Fruit fly (Drosophila melanogaster) whole organism, adult: ENCODE measurements around the gene CG10602.

Source experiments
- CG11617 ChIP-seq: fragments of 200-800 bp; sonication (Bioruptor generic); optimal IDR thresholded peaks from 2 replicates; lab custom pipeline; 2017; ENCODE audit warnings: mild to moderate bottlenecking, missing biosample characterization, missing genetic modification reagents, missing genetic modification characterization
- CG12768 ChIP-seq: fragments of 200-800 bp; sonication (Bioruptor generic); optimal IDR thresholded peaks from 2 replicates; lab custom pipeline; 2017; ENCODE audit warnings: missing biosample characterization, missing genetic modification characterization, mild to moderate bottlenecking, moderate library complexity, missing genetic modification reagents
- CG14711 ChIP-seq: fragments of 200-800 bp; sonication (Bioruptor generic); optimal IDR thresholded peaks from 2 replicates; lab custom pipeline; 2018; ENCODE audit warnings: missing biosample characterization, mild to moderate bottlenecking, missing genetic modification characterization, moderate library complexity
- CG1620 ChIP-seq: fragments of 200-800 bp; sonication (Bioruptor generic); optimal IDR thresholded peaks from 2 replicates; lab custom pipeline; 2016; ENCODE audit warnings: missing biosample characterization, missing genetic modification characterization
- CG33017 ChIP-seq: fragments of 200-800 bp; sonication (Bioruptor generic); optimal IDR thresholded peaks from 2 replicates; lab custom pipeline; 2018; ENCODE audit warnings: missing biosample characterization, mild to moderate bottlenecking, missing genetic modification characterization, moderate library complexity
- CG5204 ChIP-seq: fragments of 200-800 bp; sonication (Bioruptor generic); optimal IDR thresholded peaks from 2 replicates; lab custom pipeline; 2016; ENCODE audit warnings: missing biosample characterization, missing genetic modification characterization
- CG7045 ChIP-seq: fragments of 200-800 bp; sonication (Bioruptor generic); optimal IDR thresholded peaks from 2 replicates; lab custom pipeline; 2017; ENCODE audit warnings: missing biosample characterization, mild to moderate bottlenecking, missing genetic modification characterization
- CG7101 ChIP-seq: fragments of 200-800 bp; sonication (Bioruptor generic); optimal IDR thresholded peaks from 2 replicates; lab custom pipeline; 2018; ENCODE audit warnings: missing biosample characterization, mild to moderate bottlenecking, missing genetic modification characterization, moderate library complexity
- Clk ChIP-seq: fragments of 200-800 bp; sonication (Bioruptor generic); optimal IDR thresholded peaks from 2 replicates; lab custom pipeline; 2017; ENCODE audit warnings: missing biosample characterization, missing genetic modification characterization
- Crg-1 ChIP-seq: fragments of 200-800 bp; sonication (Bioruptor generic); optimal IDR thresholded peaks from 2 replicates; lab custom pipeline; 2016; ENCODE audit warnings: missing biosample characterization, missing genetic modification characterization
- Hr96 ChIP-seq: fragments of 200-800 bp; sonication (Bioruptor generic); optimal IDR thresholded peaks from 2 replicates; lab custom pipeline; 2016; ENCODE audit warnings: missing biosample characterization, missing genetic modification characterization
- Mnt ChIP-seq: fragments of 200-800 bp; sonication (Bioruptor generic); optimal IDR thresholded peaks from 2 replicates; lab custom pipeline; 2016; ENCODE audit warnings: missing biosample characterization, mild to moderate bottlenecking, missing genetic modification characterization
- bab1 ChIP-seq: fragments of 200-800 bp; sonication (Bioruptor generic); optimal IDR thresholded peaks from 3 replicates; lab custom pipeline; 2019; ENCODE audit warnings: missing biosample characterization, mild to moderate bottlenecking, missing genetic modification characterization, moderate library complexity
- cic ChIP-seq: fragments of 200-800 bp; sonication (Bioruptor generic); optimal IDR thresholded peaks from 2 replicates; lab custom pipeline; 2017; ENCODE audit warnings: missing biosample characterization, mild to moderate bottlenecking, missing genetic modification characterization, moderate library complexity
- cnc ChIP-seq, 2 experiments: fragments of >200 bp; optimal IDR thresholded peaks; 2 replicates each; lab custom pipeline; 2017
- kay ChIP-seq: fragments of 200-800 bp; sonication (Bioruptor generic); peaks from one replicate; lab custom pipeline; 2016; ENCODE audit warnings: missing biosample characterization, missing genetic modification characterization, borderline replicate concordance
- ovo ChIP-seq: fragments of 200-800 bp; sonication (Bioruptor generic); optimal IDR thresholded peaks from 2 replicates; lab custom pipeline; 2016; ENCODE audit warnings: missing biosample characterization, missing genetic modification characterization
- pad ChIP-seq: fragments of 200-800 bp; sonication (Bioruptor generic); optimal IDR thresholded peaks from 3 replicates; lab custom pipeline; 2017; ENCODE audit warnings: missing biosample characterization, missing genetic modification characterization, mild to moderate bottlenecking, moderate library complexity, missing genetic modification reagents
- tj ChIP-seq: fragments of 200-800 bp; sonication (Bioruptor generic); optimal IDR thresholded peaks from 3 replicates; lab custom pipeline; 2017; ENCODE audit warnings: missing biosample characterization, mild to moderate bottlenecking, missing genetic modification characterization, moderate library complexity
- toe ChIP-seq: fragments of 200-800 bp; sonication (Bioruptor generic); optimal IDR thresholded peaks from 2 replicates; lab custom pipeline; 2016; ENCODE audit warnings: missing biosample characterization, missing genetic modification characterization

CG10602 gene

dm6 chr2L:18867815-18868214, 8.8 kb upstream of the CG10602 start:
- TF ChIP-seq Hr96 (GFP tag; lab: Kevin White, UChicago): no peak
- no peak for TF ChIP-seq CG11617 (GFP tag; lab: Kevin White, UChicago)
- TF ChIP-seq CG33017 (tag; lab: Kevin White, UChicago): no peak
- TF ChIP-seq CG7101: no peak
- no peak for TF ChIP-seq ovo (GFP tag; lab: Kevin White, UChicago)
- TF ChIP-seq Clk (GFP tag; lab: Kevin White, UChicago): no peak
- no peak for TF ChIP-seq CG14711 (tag; lab: Kevin White, UChicago)
- no peak for TF ChIP-seq CG12768 (GFP tag; lab: Kevin White, UChicago)
- TF ChIP-seq CG5204 (GFP tag; lab: Kevin White, UChicago): no peak
- no peak for TF ChIP-seq bab1 (GFP tag; lab: Kevin White, UChicago)
- no peak for TF ChIP-seq pad (GFP tag; lab: Kevin White, UChicago)
- TF ChIP-seq CG7045: no peak
- TF ChIP-seq Mnt (GFP tag; lab: Kevin White, UChicago): no peak
- no peak for TF ChIP-seq CG1620 (GFP tag; lab: Kevin White, UChicago)
- TF ChIP-seq cic (GFP tag; lab: Kevin White, UChicago): no peak
- no peak for TF ChIP-seq cnc (optimal IDR thresholded peaks at IDR 0.05; lab: Kevin White, UChicago)
- no peak for TF ChIP-seq Crg-1 (GFP tag; lab: Kevin White, UChicago)
- TF ChIP-seq toe: no peak
- no peak for TF ChIP-seq tj (GFP tag; lab: Kevin White, UChicago)

dm6 chr2L:18866582-18866981, 7.5 kb upstream of the CG10602 start:
- TF ChIP-seq CG1620 (GFP tag; lab: Kevin White, UChicago) (no peak), cnc (optimal IDR thresholded peaks at IDR 0.05; lab: Kevin White, UChicago) (no peak), CG5204 (GFP tag; lab: Kevin White, UChicago) (no peak), bab1 (GFP tag; lab: Kevin White, UChicago) (no peak), ovo (GFP tag; lab: Kevin White, UChicago) (no peak), cic (GFP tag; lab: Kevin White, UChicago) (no peak), Mnt (GFP tag; lab: Kevin White, UChicago) (no peak), CG11617 (GFP tag; lab: Kevin White, UChicago) (no peak), CG7045 (no peak), CG12768 (GFP tag; lab: Kevin White, UChicago) (no peak)

- TF ChIP-seq CG14711 (tag; lab: Kevin White, UChicago) (no peak), toe (no peak), CG11617 (GFP tag; lab: Kevin White, UChicago) (no peak), cic (GFP tag; lab: Kevin White, UChicago) (no peak), kay (peak; percentile 57), CG5204 (GFP tag; lab: Kevin White, UChicago) (no peak)
These were observed 5.9 kb upstream of the CG10602 start for dm6 chr2L:18864981-18865380.

- no peak for TF ChIP-seq cic (GFP tag; lab: Kevin White, UChicago)
- TF ChIP-seq CG12768 (GFP tag; lab: Kevin White, UChicago): no peak
- no peak for TF ChIP-seq CG7101
- TF ChIP-seq Clk (GFP tag; lab: Kevin White, UChicago): no peak
- no peak for TF ChIP-seq CG11617 (GFP tag; lab: Kevin White, UChicago)
- no peak for TF ChIP-seq CG33017 (tag; lab: Kevin White, UChicago)
- TF ChIP-seq pad (GFP tag; lab: Kevin White, UChicago): no peak
- no peak for TF ChIP-seq Crg-1 (GFP tag; lab: Kevin White, UChicago)
- no peak for TF ChIP-seq CG7045
- TF ChIP-seq Mnt (GFP tag; lab: Kevin White, UChicago): no peak
- no peak for TF ChIP-seq bab1 (GFP tag; lab: Kevin White, UChicago)
- TF ChIP-seq kay: no peak
- no peak for TF ChIP-seq cnc (optimal IDR thresholded peaks at IDR 0.05; lab: Kevin White, UChicago)
- no peak for TF ChIP-seq tj (GFP tag; lab: Kevin White, UChicago)
- TF ChIP-seq CG14711 (tag; lab: Kevin White, UChicago): no peak
- no peak for TF ChIP-seq toe
- no peak for TF ChIP-seq Hr96 (GFP tag; lab: Kevin White, UChicago)
- TF ChIP-seq CG5204 (GFP tag; lab: Kevin White, UChicago): no peak
- TF ChIP-seq CG1620 (GFP tag; lab: Kevin White, UChicago): no peak
These were observed 5.0 kb upstream of the CG10602 start for dm6 chr2L:18864093-18864492.

- no peak for TF ChIP-seq CG1620 (GFP tag; lab: Kevin White, UChicago)
- TF ChIP-seq CG7045: no peak
- no peak for TF ChIP-seq CG14711 (tag; lab: Kevin White, UChicago)
- no peak for TF ChIP-seq kay
- TF ChIP-seq bab1 (GFP tag; lab: Kevin White, UChicago): no peak
- no peak for TF ChIP-seq Clk (GFP tag; lab: Kevin White, UChicago)
- no peak for TF ChIP-seq CG33017 (tag; lab: Kevin White, UChicago)
- TF ChIP-seq CG12768 (GFP tag; lab: Kevin White, UChicago): no peak
- no peak for TF ChIP-seq toe
- TF ChIP-seq CG5204 (GFP tag; lab: Kevin White, UChicago): no peak
- TF ChIP-seq CG11617 (GFP tag; lab: Kevin White, UChicago): no peak
- no peak for TF ChIP-seq CG7101
- TF ChIP-seq ovo (GFP tag; lab: Kevin White, UChicago): no peak
- no peak for TF ChIP-seq Crg-1 (GFP tag; lab: Kevin White, UChicago)
- no peak for TF ChIP-seq Mnt (GFP tag; lab: Kevin White, UChicago)
- TF ChIP-seq Hr96 (GFP tag; lab: Kevin White, UChicago): no peak
These were observed 1.9 kb upstream of the CG10602 start for dm6 chr2L:18860920-18861319.

dm6 chr2L:18857635-18858059, 1.4 kb downstream of the CG10602 start:
- TF ChIP-seq CG12768 (GFP tag; lab: Kevin White, UChicago) (peak; percentile 95), Mnt (GFP tag; lab: Kevin White, UChicago) (peak; percentile 80), CG1620 (GFP tag; lab: Kevin White, UChicago) (peak; percentile 91), Clk (GFP tag; lab: Kevin White, UChicago) (peak; percentile 84), pad (GFP tag; lab: Kevin White, UChicago) (peak; percentile 84), Hr96 (GFP tag; lab: Kevin White, UChicago) (peak; percentile 92), cnc (optimal IDR thresholded peaks at IDR 0.05; lab: Kevin White, UChicago) (peak; percentile 86 to 90), CG33017 (tag; lab: Kevin White, UChicago) (peak; percentile 95), tj (GFP tag; lab: Kevin White, UChicago) (peak; percentile 76), ovo (GFP tag; lab: Kevin White, UChicago) (peak; percentile 60), cic (GFP tag; lab: Kevin White, UChicago) (peak; percentile 52), CG7045 (peak; percentile 93), kay (peak; percentile 95), CG7101 (peak; percentile 95), CG11617 (GFP tag; lab: Kevin White, UChicago) (peak; percentile 93), toe (peak; percentile 95), CG14711 (tag; lab: Kevin White, UChicago) (peak; percentile 99), bab1 (GFP tag; lab: Kevin White, UChicago) (peak; percentile 96), Crg-1 (GFP tag; lab: Kevin White, UChicago) (peak; percentile 89), CG5204 (GFP tag; lab: Kevin White, UChicago) (peak; percentile 93)
